Fruit fly (Drosophila melanogaster): ENCODE results near the gene beat-Vb.
A peak's percentile ranks its signal among the peaks of the same experiment; 100 is the strongest.

The beat-Vb gene

dm6 chr3R:12980628-12981219 lies 64.9 kb downstream of the beat-Vb start, which contains the start of gene Paip2 (continued):
- TF ChIP-seq CG16779 (GFP tag; IDR thresholded peaks at IDR 0.05) (no peak), ap (GFP tag; IDR thresholded peaks at IDR 0.05) (no peak), CG10366 (GFP tag; IDR thresholded peaks at IDR 0.05) (no peak), CG8924 (tag; optimal IDR thresholded peaks at IDR 0.05) (peak; percentile 38), lilli (GFP tag; optimal IDR thresholded peaks at IDR 0.05) (no peak), cas (GFP tag; IDR thresholded peaks at IDR 0.05) (no peak), C15 (GFP tag; IDR thresholded peaks at IDR 0.05) (no peak), mam (GFP tag; optimal IDR thresholded peaks at IDR 0.05) (no peak), ems (GFP tag; optimal IDR thresholded peaks at IDR 0.05) (no peak), her (GFP tag; optimal IDR thresholded peaks at IDR 0.05) (no peak), CG11696 (GFP tag; IDR thresholded peaks at IDR 0.05) (no peak), tna (GFP tag; IDR thresholded peaks at IDR 0.05; ENCODE audit: partially characterized antibody) (peak; percentile 97), CG11560 (tag; IDR thresholded peaks at IDR 0.05) (peak; percentile 61; the same call in 2 of the 3 replicates), mirr (GFP tag; optimal IDR thresholded peaks at IDR 0.05) (no peak), cg (GFP tag; optimal IDR thresholded peaks at IDR 0.05) (no peak), CG34224 (GFP tag; IDR thresholded peaks at IDR 0.05; ENCODE audit: partially characterized antibody) (peak; percentile 98), ro (GFP tag; IDR thresholded peaks at IDR 0.05) (no peak), CG9817 (tag; optimal IDR thresholded peaks at IDR 0.05) (no peak), Hand (GFP tag; optimal IDR thresholded peaks at IDR 0.05) (no peak), BtbVII (GFP tag; optimal IDR thresholded peaks at IDR 0.05) (no peak), HLH4C (GFP tag; IDR thresholded peaks at IDR 0.05; ENCODE audit: partially characterized antibody) (peak; percentile 99), sens-2 (GFP tag; IDR thresholded peaks at IDR 0.05) (no peak), gcm (GFP tag; optimal IDR thresholded peaks at IDR 0.05) (no peak), Sox100B (GFP tag; optimal IDR thresholded peaks at IDR 0.05) (no peak), sisA (GFP tag; IDR thresholded peaks at IDR 0.05) (no peak), fd102C (GFP tag; optimal IDR thresholded peaks at IDR 0.05) (no peak), CG2199 (GFP tag; IDR thresholded peaks at IDR 0.05) (peak; percentile 65; the same call in 1 of the 3 replicates), tll (GFP tag; optimal IDR thresholded peaks at IDR 0.05) (peak; percentile 2 to 56), danr (GFP tag; IDR thresholded peaks at IDR 0.05) (no peak), CG11085 (GFP tag; IDR thresholded peaks at IDR 0.05) (no peak), org-1 (GFP tag; optimal IDR thresholded peaks at IDR 0.05) (no peak), Hr3 (GFP tag; optimal IDR thresholded peaks at IDR 0.05) (peak; percentile 8), CG12942 (GFP tag; optimal IDR thresholded peaks at IDR 0.05) (no peak), BEAF-32 (GFP tag; optimal IDR thresholded peaks at IDR 0.05) (peak; percentile 100), Side (GFP tag; optimal IDR thresholded peaks at IDR 0.05) (no peak), Rfx (GFP tag; IDR thresholded peaks at IDR 0.05) (0 out of 2 replicates have a peak, but pooled peaks have one; percentile 23), CG6689 (GFP tag; IDR thresholded peaks at IDR 0.05) (no peak), Hey (tag; optimal IDR thresholded peaks at IDR 0.05) (no peak), wek (GFP tag; optimal IDR thresholded peaks at IDR 0.05) (no peak), Camta (GFP tag; optimal IDR thresholded peaks at IDR 0.05) (no peak), CG1603 (tag; optimal IDR thresholded peaks at IDR 0.05) (peak; percentile 71), CG7372 (GFP tag; IDR thresholded peaks at IDR 0.05) (no peak), Xrp1 (GFP tag; IDR thresholded peaks at IDR 0.05) (no peak), Bdp1 (GFP tag; optimal IDR thresholded peaks at IDR 0.05) (no peak), CG12104 (GFP tag; optimal IDR thresholded peaks at IDR 0.05) (peak; percentile 34), CG7839 (tag; optimal IDR thresholded peaks at IDR 0.05) (no peak), dati (GFP tag; IDR thresholded peaks at IDR 0.05) (no peak), Dbx (GFP tag; IDR thresholded peaks at IDR 0.05) (no peak), CG8290 (GFP tag; optimal IDR thresholded peaks at IDR 0.05) (no peak), CG8290 (tag; optimal IDR thresholded peaks at IDR 0.05) (peak in 1 of 2 experiments; percentile 38), chm (GFP tag; IDR thresholded peaks at IDR 0.05) (peak; percentile 46; the same call in 1 of the 2 replicates), ftz-f1 (GFP tag; optimal IDR thresholded peaks at IDR 0.05) (no peak)

Data from whole organism, embryonic.